Worm (Caenorhabditis elegans) whole organism, midembryonic: Measurements from ENCODE around the gene C13A10.2.

ENCODE experiments used
- cog-1 ChIP-seq: sonication (generic microtip); optimal IDR thresholded peaks from 2 replicates; lab custom pipeline; 2016; ENCODE audit warnings: missing genetic modification characterization, missing compliant biosample characterization
- flt-1 ChIP-seq: fragments of 200-800 bp; sonication (Bioruptor generic); IDR thresholded peaks from 2 replicates; pipeline ENCODE4 v1.3.6; 2022; ENCODE audit warnings: missing genetic modification characterization, missing compliant biosample characterization
- klf-2 ChIP-seq: fragments of 200-800 bp; sonication (Bioruptor generic); conservative IDR thresholded peaks from 2 replicates; pipeline ENCODE4 v1.3.6; 2022; ENCODE audit warnings: missing genetic modification reagents, missing genetic modification characterization, missing compliant biosample characterization
- tab-1 ChIP-seq: fragments of 200-800 bp; sonication (Bioruptor generic); IDR thresholded peaks from 2 replicates; pipeline ENCODE4 v1.3.6; 2022; ENCODE audit warnings: missing genetic modification characterization, missing compliant biosample characterization
- ztf-23 ChIP-seq: fragments of 200-800 bp; sonication (Bioruptor generic); IDR thresholded peaks from 2 replicates; pipeline ENCODE4 v1.3.6; 2022; ENCODE audit warnings: missing genetic modification reagents, missing genetic modification characterization, missing compliant biosample characterization
- ztf-29 ChIP-seq: fragments of 200-800 bp; sonication (Bioruptor generic); IDR thresholded peaks from 2 replicates; pipeline ENCODE4 v1.3.6; 2022; ENCODE audit warnings: missing genetic modification reagents, missing genetic modification characterization, missing compliant biosample characterization

ce11 chrII:1315245-1315644 lies 42.6 kb downstream of the C13A10.2 start:
- TF ChIP-seq flt-1 (GFP tag; lab: Robert Waterston, UW) (no peak), ztf-23 (GFP tag; lab: Robert Waterston, UW) (no peak), ztf-29 (no peak), tab-1 (no peak), cog-1 (no peak), klf-2 (GFP tag; lab: Robert Waterston, UW) (no peak)
